Worm (Caenorhabditis elegans): ENCODE measurements around the gene aexr-2.

ce11 chrX:6644971-6645704 lies 13.8 kb upstream of the aexr-2 start, which contains the start of gene C56E10.3:
- TF ChIP-seq ZK546.5 (tag; optimal IDR thresholded peaks at IDR 0.05) = no peak
- no peak for TF ChIP-seq ces-1 (GFP tag; optimal IDR thresholded peaks at IDR 0.05)
- no peak for TF ChIP-seq F49E8.2 (tag; optimal IDR thresholded peaks at IDR 0.05; ENCODE audit: borderline replicate concordance)
- peak in 1 of 2 experiments; percentile 21 for TF ChIP-seq lsy-2 (tag; optimal IDR thresholded peaks at IDR 0.05)
- TF ChIP-seq pha-4 (GFP tag; IDR thresholded peaks at IDR 0.05) = no peak
- no peak for TF ChIP-seq pha-4 (tag; optimal IDR thresholded peaks at IDR 0.05)
- TF ChIP-seq ceh-82 (tag; optimal IDR thresholded peaks at IDR 0.05) = no peak
- no peak for TF ChIP-seq ama-1 (optimal IDR thresholded peaks at IDR 0.05)
- TF ChIP-seq unc-39 (tag; optimal IDR thresholded peaks at IDR 0.05) = no peak
- no peak for TF ChIP-seq zip-2 (tag; optimal IDR thresholded peaks at IDR 0.05)
- peak; percentile 21 for TF ChIP-seq nhr-77 (tag; optimal IDR thresholded peaks at IDR 0.05)
- TF ChIP-seq pqm-1 (tag; optimal IDR thresholded peaks at IDR 0.05) = peak; percentile 48
- TF ChIP-seq hlh-11 (tag; optimal IDR thresholded peaks at IDR 0.05) = peak; percentile 64
- TF ChIP-seq nhr-76 (tag; optimal IDR thresholded peaks at IDR 0.05) = no peak
